Fruit fly (Drosophila melanogaster) whole organism, embryonic: ENCODE measurements around the gene KdelR.

Experiments
- ATbp ChIP-seq: fragments of 200-800 bp; sonication (Bioruptor generic); optimal IDR thresholded peaks from 2 replicates; lab custom pipeline; 2017; ENCODE audit warnings: missing biosample characterization, mild to moderate bottlenecking, missing genetic modification characterization, missing genetic modification reagents
- CG10209 ChIP-seq: fragments of 200-800 bp; sonication (Bioruptor generic); optimal IDR thresholded peaks from 3 replicates; lab custom pipeline; 2017; ENCODE audit warnings: missing biosample characterization, mild to moderate bottlenecking, missing genetic modification characterization, missing genetic modification reagents
- CG10431 ChIP-seq: fragments of 200-800 bp; sonication (Bioruptor generic); optimal IDR thresholded peaks from 3 replicates; lab custom pipeline; 2018; ENCODE audit warnings: missing biosample characterization, mild to moderate bottlenecking, missing genetic modification characterization
- CG10654 ChIP-seq: fragments of 200-800 bp; sonication (Bioruptor generic); optimal IDR thresholded peaks from 2 replicates; lab custom pipeline; 2016; ENCODE audit warnings: missing biosample characterization, missing genetic modification characterization
- CG11085 ChIP-seq: fragments of 200-800 bp; sonication (Bioruptor generic); IDR thresholded peaks from 2 replicates; pipeline ENCODE4 v1.3.6; 2022; ENCODE audit warnings: missing biosample characterization, missing genetic modification characterization
- CG12071 ChIP-seq: fragments of 200-800 bp; sonication (Bioruptor generic); optimal IDR thresholded peaks from 3 replicates; lab custom pipeline; 2018; ENCODE audit warnings: missing biosample characterization, mild to moderate bottlenecking, missing genetic modification characterization
- CG12236 ChIP-seq: fragments of 200-800 bp; sonication (Bioruptor generic); optimal IDR thresholded peaks from 2 replicates; lab custom pipeline; 2016; ENCODE audit warnings: missing biosample characterization, missing genetic modification characterization
- CG14860 ChIP-seq: fragments of 200-800 bp; sonication (Bioruptor generic); IDR thresholded peaks from 3 replicates; pipeline ENCODE4 v1.3.6; 2022; ENCODE audit warnings: missing biosample characterization, missing genetic modification characterization; ENCODE audit not compliant: partially characterized antibody
- CG15479 ChIP-seq: fragments of 200-800 bp; sonication (Bioruptor generic); optimal IDR thresholded peaks from 3 replicates; lab custom pipeline; 2019; ENCODE audit warnings: missing biosample characterization, mild to moderate bottlenecking, missing genetic modification characterization, moderate library complexity
- CG15601 ChIP-seq: fragments of 200-800 bp; sonication (Bioruptor generic); optimal IDR thresholded peaks from 3 replicates; lab custom pipeline; 2019; ENCODE audit warnings: missing biosample characterization, mild to moderate bottlenecking, missing genetic modification characterization, moderate library complexity
- CG16813 ChIP-seq: fragments of 200-800 bp; sonication (Bioruptor generic); IDR thresholded peaks from 3 replicates; pipeline ENCODE4 v1.3.6; 2022; ENCODE audit warnings: missing biosample characterization, missing genetic modification characterization; ENCODE audit not compliant: partially characterized antibody
- CG16815 ChIP-seq: fragments of 200-800 bp; sonication (Bioruptor generic); optimal IDR thresholded peaks from 3 replicates; lab custom pipeline; 2017; ENCODE audit warnings: missing biosample characterization, mild to moderate bottlenecking, missing genetic modification characterization
- CG18011 ChIP-seq: fragments of 200-800 bp; sonication (Bioruptor generic); optimal IDR thresholded peaks from 2 replicates; lab custom pipeline; 2017; ENCODE audit warnings: missing biosample characterization, missing genetic modification characterization, mild to moderate bottlenecking, moderate library complexity, missing genotype
- CG2116 ChIP-seq: fragments of 200-800 bp; sonication (Bioruptor generic); optimal IDR thresholded peaks from 3 replicates; lab custom pipeline; 2018; ENCODE audit warnings: missing biosample characterization, mild to moderate bottlenecking, missing genetic modification characterization
- CG2678 ChIP-seq: fragments of 200-800 bp; sonication (Bioruptor generic); optimal IDR thresholded peaks from 3 replicates; lab custom pipeline; 2019; ENCODE audit warnings: missing biosample characterization, mild to moderate bottlenecking, missing genetic modification characterization, moderate library complexity
- CG30403 ChIP-seq: fragments of 200-800 bp; sonication (Bioruptor generic); optimal IDR thresholded peaks from 3 replicates; lab custom pipeline; 2016; ENCODE audit warnings: missing biosample characterization, missing genetic modification characterization
- CG31224 ChIP-seq: fragments of 200-800 bp; sonication (Bioruptor generic); IDR thresholded peaks from 2 replicates; pipeline ENCODE4 v1.3.6; 2022; ENCODE audit warnings: missing biosample characterization, missing genetic modification characterization
- CG34422 ChIP-seq: fragments of 200-800 bp; sonication (Bioruptor generic); IDR thresholded peaks from 3 replicates; pipeline ENCODE4 v1.3.6; 2022; ENCODE audit warnings: missing biosample characterization, missing genetic modification characterization
- CG3726 ChIP-seq: fragments of 200-800 bp; sonication (Bioruptor generic); IDR thresholded peaks from 3 replicates; pipeline ENCODE4, ENCODE4 v1.3.6; 2022; ENCODE audit warnings: missing biosample characterization, missing genetic modification characterization
- CG4424 ChIP-seq: fragments of 200-800 bp; sonication (Bioruptor generic); optimal IDR thresholded peaks from 3 replicates; lab custom pipeline; 2016; ENCODE audit warnings: missing biosample characterization, missing genetic modification characterization
- Chrac-16 ChIP-seq: fragments of 200-800 bp; sonication (Bioruptor generic); optimal IDR thresholded peaks from 3 replicates; lab custom pipeline; 2016; ENCODE audit warnings: missing biosample characterization, missing genetic modification characterization
- Dip3 ChIP-seq: fragments of 200-800 bp; sonication (Bioruptor generic); optimal IDR thresholded peaks from 3 replicates; lab custom pipeline; 2016; ENCODE audit warnings: missing biosample characterization, missing genetic modification characterization
- Doc3 ChIP-seq: fragments of 200-800 bp; sonication (Bioruptor generic); IDR thresholded peaks from 3 replicates; pipeline ENCODE4 v1.3.6; 2022; ENCODE audit warnings: missing biosample characterization, missing genetic modification characterization; ENCODE audit not compliant: partially characterized antibody
- E2f1 ChIP-seq: fragments of 200-800 bp; sonication (Bioruptor generic); IDR thresholded peaks from 2 replicates; pipeline ENCODE4 v1.3.6; 2022; ENCODE audit warnings: missing biosample characterization, missing genetic modification characterization
- Fer1 ChIP-seq: fragments of 200-800 bp; sonication (Bioruptor generic); optimal IDR thresholded peaks from 2 replicates; lab custom pipeline; 2017; ENCODE audit warnings: missing biosample characterization, mild to moderate bottlenecking, missing genetic modification characterization
- Gug ChIP-seq: fragments of 200-800 bp; sonication (Bioruptor generic); IDR thresholded peaks from 4 replicates; pipeline ENCODE4 v1.3.6; 2022; ENCODE audit warnings: missing biosample characterization, missing genetic modification characterization
- H2.0 ChIP-seq: fragments of 200-800 bp; sonication (Bioruptor generic); IDR thresholded peaks from 2 replicates; pipeline ENCODE4 v1.3.6; 2022; ENCODE audit warnings: missing biosample characterization, missing genetic modification characterization
- HmgZ ChIP-seq: fragments of 200-800 bp; sonication (Bioruptor generic); optimal IDR thresholded peaks from 2 replicates; lab custom pipeline; 2018; ENCODE audit warnings: missing biosample characterization, mild to moderate bottlenecking, missing genetic modification characterization
- Hsf ChIP-seq: fragments of 200-800 bp; sonication (Bioruptor generic); optimal IDR thresholded peaks from 3 replicates; lab custom pipeline; 2016; ENCODE audit warnings: missing biosample characterization, missing genetic modification characterization
- MBD-R2 ChIP-seq: fragments of 200-800 bp; sonication (Bioruptor generic); IDR thresholded peaks from 2 replicates; pipeline ENCODE4 v1.3.6; 2022; ENCODE audit warnings: missing biosample characterization, missing genetic modification characterization
- MESR4 ChIP-seq: fragments of 200-800 bp; sonication (Bioruptor generic); optimal IDR thresholded peaks from 2 replicates; lab custom pipeline; 2018; ENCODE audit warnings: missing biosample characterization, mild to moderate bottlenecking, missing genetic modification characterization, moderate library complexity
- Max ChIP-seq: fragments of 200-800 bp; sonication (Bioruptor generic); optimal IDR thresholded peaks from 2 replicates; lab custom pipeline; 2016; ENCODE audit warnings: missing biosample characterization, mild to moderate bottlenecking, missing genetic modification characterization
- Sox100B ChIP-seq: fragments of 200-800 bp; sonication (Bioruptor generic); optimal IDR thresholded peaks from 3 replicates; lab custom pipeline; 2018; ENCODE audit warnings: missing biosample characterization, mild to moderate bottlenecking, missing genetic modification characterization
- ab ChIP-seq: fragments of 200-800 bp; sonication (Bioruptor generic); optimal IDR thresholded peaks from 2 replicates; lab custom pipeline; 2016; ENCODE audit warnings: missing biosample characterization, missing genetic modification characterization
- aop ChIP-seq: fragments of 200-800 bp; sonication (Bioruptor generic); IDR thresholded peaks from 2 replicates; pipeline ENCODE4 v1.3.6; 2022; ENCODE audit warnings: missing biosample characterization, missing genetic modification characterization
- ash1 ChIP-seq: fragments of 200-800 bp; sonication (Bioruptor generic); optimal IDR thresholded peaks from 2 replicates; lab custom pipeline; 2018; ENCODE audit warnings: missing biosample characterization, mild to moderate bottlenecking, missing genetic modification characterization
- crol ChIP-seq: fragments of 200-800 bp; sonication (Bioruptor generic); IDR thresholded peaks from 2 replicates; pipeline ENCODE4 v1.3.6; 2022; ENCODE audit warnings: missing biosample characterization, missing genetic modification characterization
- da ChIP-seq: fragments of 200-800 bp; sonication (Bioruptor generic); optimal IDR thresholded peaks from 2 replicates; lab custom pipeline; 2016; ENCODE audit warnings: missing biosample characterization, missing genetic modification characterization
- fd64A ChIP-seq: fragments of 200-800 bp; sonication (Bioruptor generic); optimal IDR thresholded peaks from 3 replicates; lab custom pipeline; 2018; ENCODE audit warnings: missing biosample characterization, mild to moderate bottlenecking, missing genetic modification characterization
- gfzf ChIP-seq: fragments of 200-800 bp; sonication (Bioruptor generic); optimal IDR thresholded peaks from 2 replicates; lab custom pipeline; 2016; ENCODE audit warnings: missing biosample characterization, mild to moderate bottlenecking, missing genetic modification characterization, moderate library complexity
- inv ChIP-seq: fragments of 200-800 bp; sonication (Bioruptor generic); IDR thresholded peaks from 2 replicates; pipeline ENCODE4 v1.3.6; 2022; ENCODE audit warnings: missing biosample characterization, missing genetic modification characterization; ENCODE audit not compliant: partially characterized antibody
- nau ChIP-seq: fragments of 200-800 bp; sonication (Bioruptor generic); optimal IDR thresholded peaks from 3 replicates; lab custom pipeline; 2017; ENCODE audit warnings: missing biosample characterization, mild to moderate bottlenecking, missing genetic modification characterization, missing genetic modification reagents
- pum ChIP-seq: fragments of 200-800 bp; sonication (Bioruptor generic); optimal IDR thresholded peaks from 2 replicates; lab custom pipeline; 2016; ENCODE audit warnings: missing biosample characterization, missing genetic modification characterization
- scrt ChIP-seq: fragments of 200-800 bp; sonication (Bioruptor generic); optimal IDR thresholded peaks from 2 replicates; lab custom pipeline; 2018; ENCODE audit warnings: missing biosample characterization, mild to moderate bottlenecking, missing genetic modification characterization, moderate library complexity
- sens ChIP-seq: fragments of 200-800 bp; sonication (Bioruptor generic); peaks from one replicate; lab custom pipeline; 2016; ENCODE audit warnings: missing biosample characterization, missing genetic modification characterization
- sisA ChIP-seq: fragments of 200-800 bp; sonication (Bioruptor generic); IDR thresholded peaks from 2 replicates; pipeline ENCODE4 v1.3.6; 2022; ENCODE audit warnings: missing biosample characterization, missing genetic modification characterization
- slou ChIP-seq: fragments of 200-800 bp; sonication (Bioruptor generic); optimal IDR thresholded peaks from 3 replicates; lab custom pipeline; 2016; ENCODE audit warnings: missing biosample characterization, missing genetic modification characterization
- stc ChIP-seq: fragments of 200-800 bp; sonication (Bioruptor generic); IDR thresholded peaks from 2 replicates; pipeline ENCODE4 v1.3.6; 2022; ENCODE audit warnings: missing biosample characterization, missing genetic modification characterization
- sug ChIP-seq: fragments of 200-800 bp; optimal IDR thresholded peaks from 2 replicates; lab custom pipeline; 2019; ENCODE audit warnings: missing biosample characterization, mild to moderate bottlenecking, missing genetic modification characterization, moderate library complexity
- vvl ChIP-seq: fragments of 200-800 bp; sonication (Bioruptor generic); IDR thresholded peaks from 2 replicates; pipeline ENCODE4 v1.3.6; 2022; ENCODE audit warnings: missing biosample characterization, missing genetic modification characterization

The KdelR gene

DNA sequence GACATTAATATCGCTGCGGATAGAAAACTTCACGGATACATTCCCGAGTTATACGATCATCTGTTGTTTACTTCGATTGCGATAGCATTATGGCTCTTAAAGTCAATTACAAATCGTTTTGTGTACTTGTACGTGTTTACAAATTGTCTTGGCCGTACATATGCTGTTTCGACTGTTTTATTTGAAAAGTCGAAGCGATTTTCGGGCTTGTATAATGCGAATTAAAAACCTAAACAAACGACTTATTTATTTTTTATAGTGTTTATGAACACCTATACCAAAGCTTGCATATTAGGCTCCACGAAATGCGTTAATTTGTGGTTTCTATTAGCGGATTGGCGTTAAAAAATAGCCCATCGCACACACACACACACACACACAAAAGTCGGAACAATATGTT is 45.6 kb downstream of the KdelR start (continued):
- TF ChIP-seq CG2678 = peak; percentile 37
- TF ChIP-seq Fer1 = peak; percentile 4
- no peak for TF ChIP-seq stc (GFP tag; lab: Robert Waterston, UW)
- TF ChIP-seq sens (GFP tag; lab: Kevin White, UChicago) = peak; percentile 51
- peak; percentile 25 for TF ChIP-seq Sox100B

DNA sequence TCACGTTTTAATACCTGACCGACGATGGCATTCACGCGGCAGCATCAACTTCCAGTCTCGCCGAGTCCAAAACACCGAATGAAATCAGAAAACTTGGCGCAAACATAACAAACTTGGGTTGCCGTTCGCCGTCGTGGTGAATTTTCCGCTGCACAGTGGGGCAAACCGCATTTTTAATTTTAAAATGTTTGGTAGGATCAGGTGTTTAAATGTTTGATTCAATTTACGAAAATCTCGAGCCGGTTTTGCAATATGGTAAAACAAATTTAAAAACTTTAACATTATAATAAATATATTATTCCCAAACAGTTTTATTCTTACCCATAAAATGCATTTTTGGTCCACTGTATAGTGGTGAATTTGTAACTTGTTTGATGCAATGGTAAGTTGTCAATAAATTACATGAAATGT is 47.6 kb downstream of the KdelR start, which contains the start of gene RluA-1:
Gene RluA-1 (minus strand): TSS at position 82 of the 411 bp plus-strand sequence.
- TF ChIP-seq CG12236 (GFP tag; lab: Kevin White, UChicago) (peak; percentile 86), inv (GFP tag; lab: Robert Waterston, UW) (peak; percentile 57), Gug (GFP tag; lab: Robert Waterston, UW) (peak; percentile 98), aop (GFP tag; lab: Robert Waterston, UW) (peak; percentile 90), da (GFP tag; lab: Kevin White, UChicago) (peak; percentile 84), CG10431 (GFP tag; lab: Kevin White, UChicago) (peak; percentile 99), CG10209 (GFP tag; lab: Kevin White, UChicago) (peak; percentile 99), vvl (GFP tag; lab: Robert Waterston, UW) (peak; percentile 100), gfzf (peak; percentile 4), CG15479 (peak; percentile 77), CG10654 (GFP tag; lab: Kevin White, UChicago) (peak; percentile 98), pum (GFP tag; lab: Kevin White, UChicago) (peak; percentile 89), nau (GFP tag; lab: Kevin White, UChicago) (peak; percentile 99), CG14860 (GFP tag; lab: Robert Waterston, UW) (peak; percentile 75), CG18011 (GFP tag; lab: Kevin White, UChicago) (peak; percentile 92), MESR4 (GFP tag; lab: Kevin White, UChicago) (peak; percentile 88), CG16813 (GFP tag; lab: Robert Waterston, UW) (no peak; the same call in none of the 3 replicates), E2f1 (peak; percentile 100), Dip3 (peak; percentile 77), CG31224 (GFP tag; lab: Robert Waterston, UW) (peak; percentile 97), ash1 (GFP tag; lab: Kevin White, UChicago) (peak; percentile 87), HmgZ (tag; lab: Kevin White, UChicago) (peak; percentile 99), Chrac-16 (GFP tag; lab: Kevin White, UChicago) (peak; percentile 99), slou (GFP tag; lab: Kevin White, UChicago) (peak; percentile 95), fd64A (GFP tag; lab: Kevin White, UChicago) (peak; percentile 98), CG3726 (GFP tag; lab: Robert Waterston, UW) (peak; percentile 97), CG11085 (GFP tag; lab: Robert Waterston, UW) (peak; percentile 98), H2.0 (GFP tag; lab: Robert Waterston, UW) (peak; percentile 99), CG15601 (tag; lab: Kevin White, UChicago) (peak; percentile 99), crol (GFP tag; lab: Robert Waterston, UW) (peak; percentile 70), Max (GFP tag; lab: Kevin White, UChicago) (peak; percentile 99), CG4424 (peak; percentile 99), Doc3 (GFP tag; lab: Robert Waterston, UW) (peak; percentile 56; the same call in 2 of the 3 replicates), ATbp (GFP tag; lab: Kevin White, UChicago) (peak; percentile 100), CG30403 (peak; percentile 99), CG34422 (peak; percentile 100), CG12071 (GFP tag; lab: Kevin White, UChicago) (peak; percentile 99), scrt (GFP tag; lab: Kevin White, UChicago) (peak; percentile 96), CG2116 (GFP tag; lab: Kevin White, UChicago) (peak; percentile 92), sisA (GFP tag; lab: Robert Waterston, UW) (peak; percentile 90; the same call in 1 of the 2 replicates), sug (peak; percentile 96), ab (GFP tag; lab: Kevin White, UChicago) (peak; percentile 92), Hsf (GFP tag; lab: Kevin White, UChicago) (peak; percentile 98), MBD-R2 (peak; percentile 73), CG16815 (GFP tag; lab: Kevin White, UChicago) (peak; percentile 98)
